Fruit fly (Drosophila melanogaster) whole organism, embryonic: ENCODE results near the gene bwa.

Source experiments
- CG10209 ChIP-seq: fragments of 200-800 bp; sonication (Bioruptor generic); optimal IDR thresholded peaks from 3 replicates; lab custom pipeline; 2017; ENCODE audit warnings: missing biosample characterization, mild to moderate bottlenecking, missing genetic modification characterization, missing genetic modification reagents
- CG11247 ChIP-seq: fragments of 200-800 bp; sonication (Bioruptor generic); IDR thresholded peaks from 2 replicates; pipeline ENCODE4 v1.3.6; 2022; ENCODE audit warnings: missing biosample characterization, missing genetic modification characterization
- CG11560 ChIP-seq: fragments of 200-800 bp; sonication (Bioruptor generic); IDR thresholded peaks from 3 replicates; pipeline ENCODE4 v1.3.6; 2022; ENCODE audit warnings: missing biosample characterization, missing genetic modification characterization
- CG12219 ChIP-seq: fragments of 200-800 bp; sonication (Bioruptor generic); optimal IDR thresholded peaks from 3 replicates; lab custom pipeline; 2018; ENCODE audit warnings: missing biosample characterization, mild to moderate bottlenecking, missing genetic modification characterization
- CG13775 ChIP-seq: fragments of 200-800 bp; sonication (Bioruptor generic); optimal IDR thresholded peaks from 3 replicates; lab custom pipeline; 2017; ENCODE audit warnings: missing biosample characterization, mild to moderate bottlenecking, missing genetic modification characterization
- CG15073 ChIP-seq: fragments of 200-800 bp; sonication (Bioruptor generic); optimal IDR thresholded peaks from 2 replicates; lab custom pipeline; 2016; ENCODE audit warnings: missing biosample characterization, missing genetic modification characterization
- CG1647 ChIP-seq: fragments of 200-800 bp; sonication (Bioruptor generic); optimal IDR thresholded peaks from 3 replicates; lab custom pipeline; 2016; ENCODE audit warnings: missing biosample characterization, missing genetic modification characterization
- CG16779 ChIP-seq: fragments of 200-800 bp; sonication (Bioruptor generic); IDR thresholded peaks from 2 replicates; pipeline ENCODE4 v1.3.6; 2022; ENCODE audit warnings: missing biosample characterization, missing genetic modification characterization
- CG18764 ChIP-seq: fragments of 200-800 bp; sonication (Bioruptor generic); optimal IDR thresholded peaks from 3 replicates; lab custom pipeline; 2016; ENCODE audit warnings: missing biosample characterization, missing genetic modification characterization
- CG2120 ChIP-seq: fragments of 200-800 bp; sonication (Bioruptor generic); optimal IDR thresholded peaks from 3 replicates; lab custom pipeline; 2016; ENCODE audit warnings: missing biosample characterization, missing genetic modification characterization
- CG2678 ChIP-seq: fragments of 200-800 bp; sonication (Bioruptor generic); optimal IDR thresholded peaks from 3 replicates; lab custom pipeline; 2019; ENCODE audit warnings: missing biosample characterization, mild to moderate bottlenecking, missing genetic modification characterization, moderate library complexity
- CG30403 ChIP-seq: fragments of 200-800 bp; sonication (Bioruptor generic); optimal IDR thresholded peaks from 3 replicates; lab custom pipeline; 2016; ENCODE audit warnings: missing biosample characterization, missing genetic modification characterization
- CG30431 ChIP-seq: fragments of 200-800 bp; sonication (Bioruptor generic); optimal IDR thresholded peaks from 2 replicates; lab custom pipeline; 2017; ENCODE audit warnings: missing biosample characterization, missing genetic modification characterization
- CG31388 ChIP-seq: fragments of 200-800 bp; sonication (Bioruptor generic); optimal IDR thresholded peaks from 2 replicates; lab custom pipeline; 2016; ENCODE audit warnings: missing biosample characterization, missing genetic modification characterization
- CG3281 ChIP-seq: fragments of 200-800 bp; sonication (Bioruptor generic); optimal IDR thresholded peaks from 3 replicates; lab custom pipeline; 2017; ENCODE audit warnings: missing biosample characterization, mild to moderate bottlenecking, missing genetic modification characterization
- CG33557 ChIP-seq: fragments of 200-800 bp; sonication (Bioruptor generic); optimal IDR thresholded peaks from 2 replicates; lab custom pipeline; 2019; ENCODE audit warnings: missing biosample characterization, mild to moderate bottlenecking, missing genetic modification characterization, moderate library complexity
- CG3995 ChIP-seq: fragments of 200-800 bp; sonication (Bioruptor generic); optimal IDR thresholded peaks from 3 replicates; lab custom pipeline; 2016; ENCODE audit warnings: missing biosample characterization, missing genetic modification characterization
- CG4707 ChIP-seq: fragments of 200-800 bp; sonication (Bioruptor generic); optimal IDR thresholded peaks from 2 replicates; lab custom pipeline; 2018; ENCODE audit warnings: missing biosample characterization, mild to moderate bottlenecking, missing genetic modification characterization, moderate library complexity
- CkIIα-i1 ChIP-seq: fragments of 200-800 bp; sonication (Bioruptor generic); IDR thresholded peaks from 2 replicates; pipeline ENCODE4 v1.3.6; 2022; ENCODE audit warnings: missing biosample characterization, missing genetic modification characterization
- D19A ChIP-seq: fragments of 200-800 bp; optimal IDR thresholded peaks from 3 replicates; lab custom pipeline; 2019; ENCODE audit warnings: missing biosample characterization, mild to moderate bottlenecking, missing genetic modification characterization, moderate library complexity
- Dek ChIP-seq: fragments of 200-800 bp; sonication (Bioruptor generic); optimal IDR thresholded peaks from 3 replicates; lab custom pipeline; 2019; ENCODE audit warnings: missing biosample characterization, mild to moderate bottlenecking, missing genetic modification characterization, moderate library complexity
- Doc2 ChIP-seq: fragments of 200-800 bp; sonication (Bioruptor generic); IDR thresholded peaks from 2 replicates; pipeline ENCODE4 v1.3.6; 2022; ENCODE audit warnings: missing biosample characterization, missing genetic modification characterization
- Dp ChIP-seq: fragments of 200-800 bp; sonication (Bioruptor generic); optimal IDR thresholded peaks from 2 replicates; lab custom pipeline; 2018; ENCODE audit warnings: missing biosample characterization, mild to moderate bottlenecking, missing genetic modification characterization, moderate library complexity
- Dref ChIP-seq: fragments of 200-800 bp; sonication (Bioruptor generic); IDR thresholded peaks from 2 replicates; pipeline ENCODE4 v1.3.6; 2022; ENCODE audit warnings: missing biosample characterization, missing genetic modification characterization
- Fer1 ChIP-seq: fragments of 200-800 bp; sonication (Bioruptor generic); optimal IDR thresholded peaks from 2 replicates; lab custom pipeline; 2017; ENCODE audit warnings: missing biosample characterization, mild to moderate bottlenecking, missing genetic modification characterization
- HLH54F ChIP-seq: fragments of 200-800 bp; sonication (Bioruptor generic); optimal IDR thresholded peaks from 3 replicates; lab custom pipeline; 2016; ENCODE audit warnings: missing biosample characterization, missing genetic modification characterization
- Hr3 ChIP-seq: fragments of 200-800 bp; sonication (Bioruptor generic); optimal IDR thresholded peaks from 3 replicates; lab custom pipeline; 2016; ENCODE audit warnings: missing biosample characterization, missing genetic modification characterization
- Hr39 ChIP-seq: fragments of >200 bp; optimal IDR thresholded peaks from 2 replicates; lab custom pipeline; 2017
- Meics ChIP-seq: fragments of 200-800 bp; sonication (Bioruptor generic); optimal IDR thresholded peaks from 2 replicates; lab custom pipeline; 2017; ENCODE audit warnings: missing biosample characterization, mild to moderate bottlenecking, missing genetic modification characterization
- NC2β ChIP-seq: fragments of 200-800 bp; sonication (Bioruptor generic); optimal IDR thresholded peaks from 2 replicates; lab custom pipeline; 2016; ENCODE audit warnings: missing biosample characterization, missing genetic modification characterization
- Sox102F ChIP-seq: fragments of 200-800 bp; sonication (Bioruptor generic); optimal IDR thresholded peaks from 2 replicates; lab custom pipeline; 2018; ENCODE audit warnings: missing biosample characterization, mild to moderate bottlenecking, missing genetic modification characterization, moderate library complexity
- Spps ChIP-seq: fragments of 200-800 bp; sonication (Bioruptor generic); optimal IDR thresholded peaks from 2 replicates; lab custom pipeline; 2018; ENCODE audit warnings: missing biosample characterization, mild to moderate bottlenecking, missing genetic modification characterization
- Ssrp ChIP-seq: fragments of 200-800 bp; sonication (Bioruptor generic); optimal IDR thresholded peaks from 2 replicates; lab custom pipeline; 2018; ENCODE audit warnings: missing biosample characterization, mild to moderate bottlenecking, missing genetic modification characterization, moderate library complexity
- Stat92E ChIP-seq, 3 experiments: fragments of >200 bp in 2 of 3; fragments of 200-800 bp in 1 of 3; sonication (Bioruptor generic) in 1 of 3; optimal IDR thresholded peaks; 2 replicates each; lab custom pipeline; 2017 to 2019; ENCODE audit warnings: missing biosample characterization in 3 of 3, missing genetic modification characterization in 3 of 3, mild to moderate bottlenecking in 1 of 3, moderate library complexity in 1 of 3
- ara ChIP-seq: fragments of 200-800 bp; sonication (Bioruptor generic); IDR thresholded peaks from 2 replicates; pipeline ENCODE4 v1.3.6; 2022; ENCODE audit warnings: missing biosample characterization, missing genetic modification characterization
- bowl ChIP-seq: fragments of 200-800 bp; sonication (Bioruptor generic); IDR thresholded peaks from 2 replicates; pipeline ENCODE4 v1.3.6; 2022; ENCODE audit warnings: missing biosample characterization, missing genetic modification characterization
- cg ChIP-seq: fragments of 200-800 bp; sonication (Bioruptor generic); optimal IDR thresholded peaks from 3 replicates; lab custom pipeline; 2019; ENCODE audit warnings: missing biosample characterization, mild to moderate bottlenecking, missing genetic modification characterization, moderate library complexity
- corto ChIP-seq: fragments of 200-800 bp; sonication (Bioruptor generic); optimal IDR thresholded peaks from 2 replicates; lab custom pipeline; 2016; ENCODE audit warnings: missing biosample characterization, mild to moderate bottlenecking, missing genetic modification characterization, moderate library complexity
- gce ChIP-seq: fragments of 200-800 bp; sonication (Bioruptor generic); IDR thresholded peaks from 3 replicates; pipeline ENCODE4 v1.3.6; 2022; ENCODE audit warnings: missing biosample characterization, missing genetic modification characterization
- gcm2 ChIP-seq: fragments of 200-800 bp; sonication (Bioruptor generic); optimal IDR thresholded peaks from 2 replicates; lab custom pipeline; 2016; ENCODE audit warnings: missing biosample characterization, missing genetic modification characterization
- ham ChIP-seq: fragments of 200-800 bp; sonication (Bioruptor generic); IDR thresholded peaks from 2 replicates; pipeline ENCODE4 v1.3.6; 2022; ENCODE audit warnings: missing biosample characterization, missing genetic modification characterization
- jigr1 ChIP-seq: fragments of 200-800 bp; sonication (Bioruptor generic); IDR thresholded peaks from 3 replicates; pipeline ENCODE4 v1.3.6; 2022; ENCODE audit warnings: missing biosample characterization, missing genetic modification characterization
- nau ChIP-seq: fragments of 200-800 bp; sonication (Bioruptor generic); optimal IDR thresholded peaks from 3 replicates; lab custom pipeline; 2017; ENCODE audit warnings: missing biosample characterization, mild to moderate bottlenecking, missing genetic modification characterization, missing genetic modification reagents
- nerfin-2 ChIP-seq: fragments of 200-800 bp; sonication (Bioruptor generic); IDR thresholded peaks from 2 replicates; pipeline ENCODE4 v1.3.6; 2022; ENCODE audit warnings: missing biosample characterization, missing genetic modification characterization; ENCODE audit not compliant: partially characterized antibody
- salm ChIP-seq: fragments of 200-800 bp; sonication (Bioruptor generic); optimal IDR thresholded peaks from 2 replicates; lab custom pipeline; 2018; ENCODE audit warnings: missing biosample characterization, mild to moderate bottlenecking, missing genetic modification characterization
- sd ChIP-seq: fragments of 200-800 bp; sonication (Bioruptor generic); optimal IDR thresholded peaks from 3 replicates; lab custom pipeline; 2018; ENCODE audit warnings: missing biosample characterization, mild to moderate bottlenecking, missing genetic modification characterization, moderate library complexity
- sqz ChIP-seq: fragments of 200-800 bp; sonication (Bioruptor generic); optimal IDR thresholded peaks from 3 replicates; lab custom pipeline; 2018; ENCODE audit warnings: missing biosample characterization, mild to moderate bottlenecking, missing genetic modification characterization
- stwl ChIP-seq: fragments of 200-800 bp; sonication (Bioruptor generic); optimal IDR thresholded peaks from 3 replicates; lab custom pipeline; 2018; ENCODE audit warnings: missing biosample characterization, mild to moderate bottlenecking, missing genetic modification characterization, moderate library complexity
- tin ChIP-seq: fragments of 200-800 bp; sonication (Bioruptor generic); optimal IDR thresholded peaks from 3 replicates; lab custom pipeline; 2016; ENCODE audit warnings: missing biosample characterization, missing genetic modification characterization
- trh ChIP-seq: fragments of 200-800 bp; sonication (Bioruptor generic); optimal IDR thresholded peaks from 2 replicates; lab custom pipeline; 2016; ENCODE audit warnings: missing biosample characterization, missing genetic modification characterization
- ttk ChIP-seq: fragments of 200-800 bp; sonication (Bioruptor generic); IDR thresholded peaks from 2 replicates; pipeline ENCODE4 v2.1.2; 2022; ENCODE audit warnings: missing biosample characterization, missing genetic modification characterization

bwa gene

DNA sequence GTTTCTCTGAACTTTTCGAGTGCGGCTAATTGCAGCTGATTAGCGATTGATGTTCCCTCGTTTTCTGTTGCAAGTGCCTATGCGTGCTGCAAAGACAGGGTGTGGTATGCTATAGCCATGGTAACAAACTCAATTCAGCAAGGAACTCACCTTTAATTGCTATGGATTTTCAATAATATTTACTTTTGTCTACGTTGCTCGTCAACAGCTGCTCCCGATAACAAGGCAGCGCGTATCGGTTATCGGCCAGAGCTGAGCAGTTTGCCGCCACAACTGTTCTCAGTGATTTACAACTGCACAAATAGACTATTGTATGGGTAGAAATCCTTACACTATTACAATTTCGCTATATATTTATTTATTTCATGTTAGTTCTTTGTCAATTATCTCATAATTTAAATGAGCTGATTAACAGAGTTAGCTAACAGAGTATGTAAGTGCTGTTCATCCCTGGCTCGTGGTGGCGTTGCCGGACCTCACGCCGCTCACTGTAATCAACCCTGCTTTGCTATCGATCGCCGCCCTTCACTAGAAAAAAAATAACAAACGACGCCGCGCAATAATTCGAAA lies 9.1 kb downstream of the bwa start, which contains the start of the genes pr and neb (continued):
- TF ChIP-seq Meics (GFP tag; lab: Kevin White, UChicago): no peak
- TF ChIP-seq CG11560 (tag; lab: Robert Waterston, UW): no peak
- peak; percentile 94 for TF ChIP-seq Dref (GFP tag; lab: Robert Waterston, UW)
- TF ChIP-seq CkIIα-i1: no peak
- TF ChIP-seq Sox102F (GFP tag; lab: Kevin White, UChicago): peak; percentile 67
- peak; percentile 74 for TF ChIP-seq CG2120 (GFP tag; lab: Kevin White, UChicago)
- no peak for TF ChIP-seq cg (GFP tag; lab: Kevin White, UChicago)
- peak; percentile 49 for TF ChIP-seq HLH54F
- no peak for TF ChIP-seq gcm2 (GFP tag; lab: Kevin White, UChicago)
- peak in 1 of 3 experiments; percentile 3 for TF ChIP-seq Stat92E (GFP tag; optimal IDR thresholded peaks at IDR 0.05; lab: Kevin White, UChicago)
- peak; percentile 27 for TF ChIP-seq trh (GFP tag; lab: Kevin White, UChicago)
- TF ChIP-seq Hr39 (lab: Kevin White, UChicago): no peak
- TF ChIP-seq salm (tag; lab: Kevin White, UChicago): no peak
- no peak for TF ChIP-seq CG12219 (GFP tag; lab: Kevin White, UChicago)
- TF ChIP-seq Doc2 (GFP tag; lab: Robert Waterston, UW): no peak
- peak; percentile 46 for TF ChIP-seq CG33557 (GFP tag; lab: Kevin White, UChicago)
- TF ChIP-seq CG3281 (GFP tag; lab: Kevin White, UChicago): no peak
- TF ChIP-seq CG13775 (GFP tag; lab: Kevin White, UChicago): peak; percentile 47
- TF ChIP-seq CG1647 (GFP tag; lab: Kevin White, UChicago): peak; percentile 18
- TF ChIP-seq D19A (tag; lab: Kevin White, UChicago): peak; percentile 39
- peak; percentile 51 for TF ChIP-seq sqz (GFP tag; lab: Kevin White, UChicago)
- TF ChIP-seq CG30403 (GFP tag; lab: Kevin White, UChicago): peak; percentile 74
- TF ChIP-seq Dp (GFP tag; lab: Kevin White, UChicago): peak; percentile 89
- no peak for TF ChIP-seq Spps (tag; lab: Kevin White, UChicago)
- TF ChIP-seq nau (GFP tag; lab: Kevin White, UChicago): no peak
- peak; percentile 57; the same call in 1 of the 2 replicates for TF ChIP-seq ttk (GFP tag; lab: Robert Waterston, UW)
- peak; percentile 20 for TF ChIP-seq CG2678
- TF ChIP-seq Fer1 (GFP tag; lab: Kevin White, UChicago): no peak
- TF ChIP-seq Hr3: peak; percentile 60
- no peak for TF ChIP-seq corto (GFP tag; lab: Kevin White, UChicago)
- no peak for TF ChIP-seq CG18764 (GFP tag; lab: Kevin White, UChicago)
- TF ChIP-seq ham (GFP tag; lab: Robert Waterston, UW): no peak
- TF ChIP-seq ara (GFP tag; lab: Robert Waterston, UW): no peak
- peak; percentile 24 for TF ChIP-seq CG30431 (GFP tag; lab: Kevin White, UChicago)
- TF ChIP-seq CG4707 (GFP tag; lab: Kevin White, UChicago): no peak
- peak; percentile 46 for TF ChIP-seq CG10209 (GFP tag; lab: Kevin White, UChicago)
- peak; percentile 60; the same call in 1 of the 2 replicates for TF ChIP-seq CG11247 (GFP tag; lab: Robert Waterston, UW)
- TF ChIP-seq CG16779 (GFP tag; lab: Robert Waterston, UW): no peak
- TF ChIP-seq gce (GFP tag; lab: Robert Waterston, UW): no peak
- TF ChIP-seq Ssrp (tag; lab: Kevin White, UChicago): peak; percentile 37
- 0 out of 2 replicates have a peak, but pooled peaks have one; percentile 15 for TF ChIP-seq bowl (GFP tag; lab: Robert Waterston, UW)
- no peak for TF ChIP-seq NC2β (GFP tag; lab: Kevin White, UChicago)
- peak; percentile 52 for TF ChIP-seq stwl (tag; lab: Kevin White, UChicago)
- TF ChIP-seq nerfin-2 (GFP tag; lab: Robert Waterston, UW): peak; percentile 62
- peak; percentile 52 for TF ChIP-seq tin
- TF ChIP-seq CG15073 (GFP tag; lab: Kevin White, UChicago): no peak
- peak; percentile 96 for TF ChIP-seq CG3995
- TF ChIP-seq Dek (tag; lab: Kevin White, UChicago): peak; percentile 24
- TF ChIP-seq CG31388 (GFP tag; lab: Kevin White, UChicago): peak; percentile 33
- TF ChIP-seq sd (tag; lab: Kevin White, UChicago): no peak
- no peak for TF ChIP-seq jigr1 (GFP tag; lab: Robert Waterston, UW)
